Fruit fly (Drosophila melanogaster) whole organism, adult: Measurements from ENCODE around the gene Desat2.

Experiments
- CG11617 ChIP-seq: fragments of 200-800 bp; sonication (Bioruptor generic); optimal IDR thresholded peaks from 2 replicates; lab custom pipeline; 2017; ENCODE audit warnings: mild to moderate bottlenecking, missing biosample characterization, missing genetic modification reagents, missing genetic modification characterization
- CG12768 ChIP-seq: fragments of 200-800 bp; sonication (Bioruptor generic); optimal IDR thresholded peaks from 2 replicates; lab custom pipeline; 2017; ENCODE audit warnings: missing biosample characterization, missing genetic modification characterization, mild to moderate bottlenecking, moderate library complexity, missing genetic modification reagents
- CG14711 ChIP-seq: fragments of 200-800 bp; sonication (Bioruptor generic); optimal IDR thresholded peaks from 2 replicates; lab custom pipeline; 2018; ENCODE audit warnings: missing biosample characterization, mild to moderate bottlenecking, missing genetic modification characterization, moderate library complexity
- CG1620 ChIP-seq: fragments of 200-800 bp; sonication (Bioruptor generic); optimal IDR thresholded peaks from 2 replicates; lab custom pipeline; 2016; ENCODE audit warnings: missing biosample characterization, missing genetic modification characterization
- CG33017 ChIP-seq: fragments of 200-800 bp; sonication (Bioruptor generic); optimal IDR thresholded peaks from 2 replicates; lab custom pipeline; 2018; ENCODE audit warnings: missing biosample characterization, mild to moderate bottlenecking, missing genetic modification characterization, moderate library complexity
- CG5204 ChIP-seq: fragments of 200-800 bp; sonication (Bioruptor generic); optimal IDR thresholded peaks from 2 replicates; lab custom pipeline; 2016; ENCODE audit warnings: missing biosample characterization, missing genetic modification characterization
- CG7045 ChIP-seq: fragments of 200-800 bp; sonication (Bioruptor generic); optimal IDR thresholded peaks from 2 replicates; lab custom pipeline; 2017; ENCODE audit warnings: missing biosample characterization, mild to moderate bottlenecking, missing genetic modification characterization
- CG7101 ChIP-seq: fragments of 200-800 bp; sonication (Bioruptor generic); optimal IDR thresholded peaks from 2 replicates; lab custom pipeline; 2018; ENCODE audit warnings: missing biosample characterization, mild to moderate bottlenecking, missing genetic modification characterization, moderate library complexity
- Clk ChIP-seq: fragments of 200-800 bp; sonication (Bioruptor generic); optimal IDR thresholded peaks from 2 replicates; lab custom pipeline; 2017; ENCODE audit warnings: missing biosample characterization, missing genetic modification characterization
- Crg-1 ChIP-seq: fragments of 200-800 bp; sonication (Bioruptor generic); optimal IDR thresholded peaks from 2 replicates; lab custom pipeline; 2016; ENCODE audit warnings: missing biosample characterization, missing genetic modification characterization
- Hr96 ChIP-seq: fragments of 200-800 bp; sonication (Bioruptor generic); optimal IDR thresholded peaks from 2 replicates; lab custom pipeline; 2016; ENCODE audit warnings: missing biosample characterization, missing genetic modification characterization
- Mnt ChIP-seq: fragments of 200-800 bp; sonication (Bioruptor generic); optimal IDR thresholded peaks from 2 replicates; lab custom pipeline; 2016; ENCODE audit warnings: missing biosample characterization, mild to moderate bottlenecking, missing genetic modification characterization
- bab1 ChIP-seq: fragments of 200-800 bp; sonication (Bioruptor generic); optimal IDR thresholded peaks from 3 replicates; lab custom pipeline; 2019; ENCODE audit warnings: missing biosample characterization, mild to moderate bottlenecking, missing genetic modification characterization, moderate library complexity
- cic ChIP-seq: fragments of 200-800 bp; sonication (Bioruptor generic); optimal IDR thresholded peaks from 2 replicates; lab custom pipeline; 2017; ENCODE audit warnings: missing biosample characterization, mild to moderate bottlenecking, missing genetic modification characterization, moderate library complexity
- cnc ChIP-seq, 2 experiments: fragments of >200 bp; optimal IDR thresholded peaks; 2 replicates each; lab custom pipeline; 2017
- kay ChIP-seq: fragments of 200-800 bp; sonication (Bioruptor generic); peaks from one replicate; lab custom pipeline; 2016; ENCODE audit warnings: missing biosample characterization, missing genetic modification characterization, borderline replicate concordance
- ovo ChIP-seq: fragments of 200-800 bp; sonication (Bioruptor generic); optimal IDR thresholded peaks from 2 replicates; lab custom pipeline; 2016; ENCODE audit warnings: missing biosample characterization, missing genetic modification characterization
- pad ChIP-seq: fragments of 200-800 bp; sonication (Bioruptor generic); optimal IDR thresholded peaks from 3 replicates; lab custom pipeline; 2017; ENCODE audit warnings: missing biosample characterization, missing genetic modification characterization, mild to moderate bottlenecking, moderate library complexity, missing genetic modification reagents
- tj ChIP-seq: fragments of 200-800 bp; sonication (Bioruptor generic); optimal IDR thresholded peaks from 3 replicates; lab custom pipeline; 2017; ENCODE audit warnings: missing biosample characterization, mild to moderate bottlenecking, missing genetic modification characterization, moderate library complexity
- toe ChIP-seq: fragments of 200-800 bp; sonication (Bioruptor generic); optimal IDR thresholded peaks from 2 replicates; lab custom pipeline; 2016; ENCODE audit warnings: missing biosample characterization, missing genetic modification characterization

Gene Desat2

dm6 chr3R:12442601-12443533 is 6.8 kb downstream of the Desat2 start:
- TF ChIP-seq CG12768 (GFP tag; lab: Kevin White, UChicago) (no peak), CG14711 (tag; lab: Kevin White, UChicago) (peak; percentile 81), bab1 (GFP tag; lab: Kevin White, UChicago) (peak; percentile 85), CG7045 (GFP tag; lab: Kevin White, UChicago) (peak; percentile 78), tj (GFP tag; lab: Kevin White, UChicago) (peak; percentile 83), pad (GFP tag; lab: Kevin White, UChicago) (peak; percentile 51), Clk (GFP tag; lab: Kevin White, UChicago) (no peak), CG7101 (tag; lab: Kevin White, UChicago) (peak; percentile 85), Mnt (peak; percentile 47), kay (peak; percentile 77), toe (GFP tag; lab: Kevin White, UChicago) (peak; percentile 37), ovo (GFP tag; lab: Kevin White, UChicago) (peak; percentile 59), cic (GFP tag; lab: Kevin White, UChicago) (no peak), CG5204 (GFP tag; lab: Kevin White, UChicago) (no peak), CG11617 (GFP tag; lab: Kevin White, UChicago) (peak; percentile 71), CG1620 (GFP tag; lab: Kevin White, UChicago) (peak; percentile 48), Crg-1 (GFP tag; lab: Kevin White, UChicago) (no peak), CG33017 (tag; lab: Kevin White, UChicago) (peak; percentile 82), cnc (optimal IDR thresholded peaks at IDR 0.05; lab: Kevin White, UChicago) (no peak), Hr96 (peak; percentile 65)

DNA sequence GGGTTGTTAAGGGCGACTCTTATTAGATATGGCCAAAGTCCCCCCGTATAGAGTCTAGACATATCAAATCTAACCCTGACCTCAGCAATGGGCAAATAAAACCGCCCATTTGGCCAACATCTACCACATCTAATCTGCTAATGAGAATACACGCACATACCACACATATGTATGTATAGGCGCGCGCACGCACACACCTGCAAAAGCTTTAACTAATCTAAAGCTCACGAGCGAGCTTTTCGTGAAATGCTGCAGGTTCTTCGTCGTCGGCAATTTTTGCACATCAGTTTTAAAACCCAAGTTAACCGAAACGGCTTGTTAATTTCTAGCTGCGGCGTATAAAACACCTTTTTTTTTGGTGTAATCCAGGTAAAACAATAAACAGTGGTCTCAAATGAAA is 7.7 kb downstream of the Desat2 start:
- no peak for TF ChIP-seq Mnt
- TF ChIP-seq CG14711 (tag; lab: Kevin White, UChicago), result no peak
- TF ChIP-seq tj (GFP tag; lab: Kevin White, UChicago), result peak; percentile 74

DNA sequence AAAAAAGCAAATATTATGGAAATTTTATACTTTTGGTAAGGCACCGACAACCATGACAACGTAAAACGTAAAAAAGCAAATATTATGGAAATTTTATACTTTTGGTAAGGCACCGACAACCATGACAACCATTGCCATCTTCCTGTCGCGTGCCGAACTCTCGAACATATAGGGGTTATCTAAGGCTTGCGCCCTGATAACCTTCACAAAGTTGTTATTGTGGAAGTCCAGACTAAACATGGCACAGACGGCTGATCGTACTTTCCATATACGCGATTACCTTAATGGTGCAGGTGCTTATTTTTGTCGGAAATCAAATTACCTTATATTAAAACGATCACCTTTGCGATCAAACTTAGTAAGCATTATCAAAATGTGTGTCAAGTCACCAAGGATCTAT is 9.4 kb downstream of the Desat2 start:
- no peak for TF ChIP-seq Crg-1 (GFP tag; lab: Kevin White, UChicago)
- TF ChIP-seq Clk (GFP tag; lab: Kevin White, UChicago), result no peak
- no peak for TF ChIP-seq cnc (optimal IDR thresholded peaks at IDR 0.05; lab: Kevin White, UChicago)
- no peak for TF ChIP-seq bab1 (GFP tag; lab: Kevin White, UChicago)
- no peak for TF ChIP-seq CG5204 (GFP tag; lab: Kevin White, UChicago)
- TF ChIP-seq cic (GFP tag; lab: Kevin White, UChicago), result no peak
- TF ChIP-seq ovo (GFP tag; lab: Kevin White, UChicago), result no peak
- no peak for TF ChIP-seq tj (GFP tag; lab: Kevin White, UChicago)
- no peak for TF ChIP-seq CG11617 (GFP tag; lab: Kevin White, UChicago)
- TF ChIP-seq Hr96, result no peak
- TF ChIP-seq CG14711 (tag; lab: Kevin White, UChicago), result no peak
- no peak for TF ChIP-seq CG1620 (GFP tag; lab: Kevin White, UChicago)
- TF ChIP-seq CG12768 (GFP tag; lab: Kevin White, UChicago), result no peak
- no peak for TF ChIP-seq Mnt
- no peak for TF ChIP-seq kay
- TF ChIP-seq toe (GFP tag; lab: Kevin White, UChicago), result no peak
- TF ChIP-seq CG7101 (tag; lab: Kevin White, UChicago), result no peak

- no peak for TF ChIP-seq ovo (GFP tag; lab: Kevin White, UChicago)
- no peak for TF ChIP-seq CG1620 (GFP tag; lab: Kevin White, UChicago)
- no peak for TF ChIP-seq cic (GFP tag; lab: Kevin White, UChicago)
- no peak for TF ChIP-seq CG5204 (GFP tag; lab: Kevin White, UChicago)
- TF ChIP-seq Mnt, result no peak
- TF ChIP-seq Clk (GFP tag; lab: Kevin White, UChicago), result no peak
- TF ChIP-seq CG14711 (tag; lab: Kevin White, UChicago), result no peak
- TF ChIP-seq CG7045 (GFP tag; lab: Kevin White, UChicago), result no peak
- TF ChIP-seq tj (GFP tag; lab: Kevin White, UChicago), result no peak
- TF ChIP-seq bab1 (GFP tag; lab: Kevin White, UChicago), result no peak
- TF ChIP-seq Crg-1 (GFP tag; lab: Kevin White, UChicago), result no peak
- no peak for TF ChIP-seq toe (GFP tag; lab: Kevin White, UChicago)
- no peak for TF ChIP-seq kay
- no peak for TF ChIP-seq CG7101 (tag; lab: Kevin White, UChicago)
- no peak for TF ChIP-seq CG11617 (GFP tag; lab: Kevin White, UChicago)
- TF ChIP-seq CG12768 (GFP tag; lab: Kevin White, UChicago), result no peak
- TF ChIP-seq Hr96, result no peak
- no peak for TF ChIP-seq CG33017 (tag; lab: Kevin White, UChicago)
These were observed 11.3 kb downstream of the Desat2 start, which contains the start of gene vrs for dm6 chr3R:12447353-12447752. TSS of gene vrs (plus strand) at chr3R:12447653.

DNA sequence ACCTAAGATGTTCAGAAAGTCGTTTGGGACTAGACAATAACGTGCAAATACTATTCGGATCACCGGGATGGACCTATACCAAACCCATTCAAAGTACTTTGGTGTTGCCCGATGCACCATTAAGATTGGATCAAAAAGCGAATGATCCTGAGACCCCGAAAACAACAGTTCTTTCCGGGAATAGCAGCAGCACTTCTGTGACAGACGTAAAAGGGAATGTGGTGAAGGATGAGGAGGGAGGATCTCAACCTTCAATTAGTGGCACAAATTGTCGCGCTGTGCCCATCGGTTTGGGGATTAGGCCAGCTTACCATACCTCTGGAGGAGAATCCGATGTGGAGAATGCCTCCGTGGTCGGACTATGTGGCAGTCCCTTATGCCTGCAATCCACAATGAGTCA is 12.3 kb downstream of the Desat2 start:
- TF ChIP-seq kay (no peak), ovo (GFP tag; lab: Kevin White, UChicago) (no peak), CG1620 (GFP tag; lab: Kevin White, UChicago) (no peak), CG33017 (tag; lab: Kevin White, UChicago) (no peak), Hr96 (no peak), CG7045 (GFP tag; lab: Kevin White, UChicago) (no peak), CG11617 (GFP tag; lab: Kevin White, UChicago) (no peak), cnc (optimal IDR thresholded peaks at IDR 0.05; lab: Kevin White, UChicago) (no peak), CG12768 (GFP tag; lab: Kevin White, UChicago) (no peak), CG5204 (GFP tag; lab: Kevin White, UChicago) (no peak), cic (GFP tag; lab: Kevin White, UChicago) (no peak)
